Worm (Caenorhabditis elegans) whole organism, L4 larva: ENCODE data around the gene F33H1.4.

Source experiments
- F10B5.3 ChIP-seq: sonication (generic microtip); optimal IDR thresholded peaks from 2 replicates; lab custom pipeline; 2016; ENCODE audit warnings: mild to moderate bottlenecking, missing genetic modification characterization, missing compliant biosample characterization
- Y48G9A.11 ChIP-seq: fragments of 200-800 bp; sonication (Bioruptor generic); IDR thresholded peaks from 2 replicates; pipeline ENCODE4 v1.3.6; 2022; ENCODE audit warnings: missing genetic modification reagents, missing genetic modification characterization, missing compliant biosample characterization
- Y75B8A.6 ChIP-seq: fragments of 200-800 bp; sonication (Bioruptor generic); IDR thresholded peaks from 2 replicates; pipeline ENCODE4 v1.3.6; 2022; ENCODE audit warnings: missing genetic modification reagents, missing genetic modification characterization, missing compliant biosample characterization
- aha-1 ChIP-seq: fragments of 150-350 bp; peaks from one replicate; lab custom pipeline; 2014; ENCODE audit warnings: missing biosample characterization, missing genetic modification characterization
- aly-2 ChIP-seq: sonication (generic microtip); optimal IDR thresholded peaks from 2 replicates; lab custom pipeline; 2018; ENCODE audit warnings: missing biosample characterization, missing genetic modification characterization
- ama-1 ChIP-seq: fragments of 150-350 bp; optimal IDR thresholded peaks from 2 replicates; lab custom pipeline; 2014; ENCODE audit warnings: inconsistent platforms, mixed read lengths
- arid-1 ChIP-seq: fragments of 200-800 bp; sonication (Bioruptor generic); conservative IDR thresholded peaks from 2 replicates; pipeline ENCODE4 v1.3.6; 2022; ENCODE audit warnings: missing genetic modification reagents, missing genetic modification characterization, missing compliant biosample characterization
- ceh-28 ChIP-seq: fragments of 150-350 bp; optimal IDR thresholded peaks from 2 replicates; lab custom pipeline; 2014; ENCODE audit warnings: missing biosample characterization, missing genetic modification reagents, missing genetic modification characterization
- ceh-44 ChIP-seq: fragments of 200-800 bp; sonication (Bioruptor generic); IDR thresholded peaks from 2 replicates; pipeline ENCODE4 v1.3.6; 2022; ENCODE audit warnings: missing genetic modification reagents, missing genetic modification characterization, missing compliant biosample characterization
- ces-1 ChIP-seq: fragments of 150-350 bp; sonication (generic microtip); optimal IDR thresholded peaks from 4 replicates; lab custom pipeline; 2014; ENCODE audit warnings: missing biosample characterization, missing genetic modification reagents, missing genetic modification characterization
- daf-16 ChIP-seq, 3 experiments: sonication (generic microtip); optimal IDR thresholded peaks; 2 replicates each; lab custom pipeline; 2016 to 2017; ENCODE audit warnings: missing genetic modification characterization in 3 of 3, missing genetic modification reagents in 3 of 3, mild to moderate bottlenecking in 2 of 3, missing compliant biosample characterization in 2 of 3, missing biosample characterization in 1 of 3, moderate library complexity in 1 of 3
- daf-8 ChIP-seq: fragments of 200-800 bp; sonication (Bioruptor generic); IDR thresholded peaks from 2 replicates; pipeline ENCODE4 v1.3.6; 2022; ENCODE audit warnings: missing genetic modification characterization, missing compliant biosample characterization
- dmd-8 ChIP-seq: fragments of 200-800 bp; sonication (Bioruptor generic); IDR thresholded peaks from 2 replicates; pipeline ENCODE4 v1.3.6; 2022; ENCODE audit warnings: missing genetic modification characterization, missing compliant biosample characterization
- egl-43 ChIP-seq: fragments of 200-800 bp; sonication (Bioruptor generic); IDR thresholded peaks from 2 replicates; pipeline ENCODE4 v1.3.6; 2022; ENCODE audit warnings: missing genetic modification reagents, missing genetic modification characterization, missing compliant biosample characterization
- fkh-10 ChIP-seq: fragments of 150-350 bp; optimal IDR thresholded peaks from 2 replicates; lab custom pipeline; 2014; ENCODE audit warnings: missing biosample characterization, missing genetic modification reagents, missing genetic modification characterization
- gei-8 ChIP-seq: fragments of 200-800 bp; sonication (Bioruptor generic); optimal IDR thresholded peaks from 2 replicates; lab custom pipeline; 2018; ENCODE audit warnings: mild to moderate bottlenecking, missing genetic modification characterization, missing compliant biosample characterization
- hif-1 ChIP-seq, 2 experiments: sonication (generic microtip); optimal IDR thresholded peaks; 2 replicates each; lab custom pipeline; 2016 to 2017; ENCODE audit warnings: missing compliant biosample characterization in 2 of 2, missing genetic modification characterization in 2 of 2, missing genetic modification reagents in 2 of 2, missing genotype in 2 of 2, mild to moderate bottlenecking in 1 of 2
- hlh-11 ChIP-seq: fragments of 200-800 bp; sonication (Bioruptor generic); optimal IDR thresholded peaks from 2 replicates; lab custom pipeline; 2018; ENCODE audit warnings: mild to moderate bottlenecking, missing genetic modification characterization, missing compliant biosample characterization
- hlh-30 ChIP-seq: sonication (generic microtip); optimal IDR thresholded peaks from 2 replicates; lab custom pipeline; 2017; ENCODE audit warnings: antibody characterized with exemption, mild to moderate bottlenecking, missing genetic modification characterization, missing compliant biosample characterization; ENCODE audit not compliant: insufficient read depth
- jun-1 ChIP-seq: fragments of 150-350 bp; optimal IDR thresholded peaks from 2 replicates; lab custom pipeline; 2014; ENCODE audit warnings: missing biosample characterization, missing genetic modification reagents, missing genetic modification characterization
- lin-1 ChIP-seq: fragments of 200-800 bp; sonication (Bioruptor generic); IDR thresholded peaks from 2 replicates; pipeline ENCODE4 v1.3.6; 2022; ENCODE audit warnings: missing genetic modification reagents, missing genetic modification characterization, missing compliant biosample characterization
- lin-13 ChIP-seq: fragments of 150-350 bp; optimal IDR thresholded peaks from 2 replicates; lab custom pipeline; 2014; ENCODE audit warnings: missing biosample characterization, missing genetic modification reagents, missing genetic modification characterization
- lin-15B ChIP-seq: fragments of 150-350 bp; sonication (generic microtip); optimal IDR thresholded peaks from 3 replicates; lab custom pipeline; 2014; ENCODE audit warnings: missing biosample characterization, missing genetic modification characterization
- lin-29 ChIP-seq: fragments of 200-800 bp; sonication (Bioruptor generic); IDR thresholded peaks from 2 replicates; pipeline ENCODE4 v1.3.6; 2022; ENCODE audit warnings: missing genetic modification reagents, missing genetic modification characterization, missing compliant biosample characterization
- lin-39 ChIP-seq: fragments of 150-350 bp; optimal IDR thresholded peaks from 2 replicates; lab custom pipeline; 2014; ENCODE audit warnings: missing biosample characterization, missing genetic modification reagents, missing genetic modification characterization
- lsy-2 ChIP-seq, 2 experiments: fragments of 150-350 bp in 1 of 2; sonication (generic microtip) in 1 of 2; optimal IDR thresholded peaks; 2 replicates each; lab custom pipeline; 2014 to 2017; ENCODE audit warnings: missing biosample characterization in 2 of 2, missing genetic modification characterization in 2 of 2
- madf-5 ChIP-seq, 2 experiments: fragments of 200-800 bp; sonication (Bioruptor generic); IDR thresholded peaks; 2 replicates each; pipeline ENCODE4 v1.3.6; 2022; ENCODE audit warnings: missing compliant biosample characterization in 2 of 2, missing genetic modification characterization in 2 of 2
- madf-9 ChIP-seq: fragments of 200-800 bp; sonication (Bioruptor generic); conservative IDR thresholded peaks from 2 replicates; pipeline ENCODE4 v1.3.6; 2022; ENCODE audit warnings: missing genetic modification reagents, missing genetic modification characterization, missing compliant biosample characterization
- mdl-1 ChIP-seq, 2 experiments: fragments of 150-350 bp in 1 of 2; sonication (generic microtip) in 1 of 2; optimal IDR thresholded peaks; 2 replicates each; lab custom pipeline; 2014 to 2017; ENCODE audit warnings: missing biosample characterization in 2 of 2, missing genetic modification characterization in 2 of 2
- mdt-29 ChIP-seq: fragments of 200-800 bp; sonication (Bioruptor generic); IDR thresholded peaks from 2 replicates; pipeline ENCODE4 v1.3.6; 2022; ENCODE audit warnings: missing genetic modification reagents, missing genetic modification characterization, missing compliant biosample characterization
- mxl-3 ChIP-seq: fragments of 200-800 bp; sonication (Bioruptor generic); optimal IDR thresholded peaks from 2 replicates; lab custom pipeline; 2018; ENCODE audit warnings: mild to moderate bottlenecking, missing genetic modification characterization, missing compliant biosample characterization
- nhr-11 ChIP-seq: fragments of 150-350 bp; optimal IDR thresholded peaks from 2 replicates; lab custom pipeline; 2014; ENCODE audit warnings: missing biosample characterization, missing genetic modification characterization
- nhr-111 ChIP-seq: fragments of 200-800 bp; sonication (Bioruptor generic); optimal IDR thresholded peaks from 2 replicates; lab custom pipeline; 2018; ENCODE audit warnings: mild to moderate bottlenecking, missing genetic modification characterization, missing compliant biosample characterization
- nhr-28 ChIP-seq: fragments of 150-350 bp; optimal IDR thresholded peaks from 2 replicates; lab custom pipeline; 2014; ENCODE audit warnings: missing biosample characterization, missing genetic modification characterization
- nhr-41 ChIP-seq: fragments of 200-800 bp; sonication (Bioruptor generic); IDR thresholded peaks from 2 replicates; pipeline ENCODE4 v1.3.6; 2022; ENCODE audit warnings: missing genetic modification reagents, missing genetic modification characterization, missing compliant biosample characterization
- nhr-42 ChIP-seq: fragments of 200-800 bp; sonication (Bioruptor generic); IDR thresholded peaks from 2 replicates; pipeline ENCODE4 v1.3.6; 2022; ENCODE audit warnings: missing genetic modification characterization, missing compliant biosample characterization
- nhr-77 ChIP-seq: fragments of 150-350 bp; optimal IDR thresholded peaks from 2 replicates; lab custom pipeline; 2014; ENCODE audit warnings: missing biosample characterization, missing genetic modification characterization
- rbr-2 ChIP-seq: sonication (generic microtip); optimal IDR thresholded peaks from 2 replicates; lab custom pipeline; 2016; ENCODE audit warnings: missing genotype, missing genetic modification characterization, missing compliant biosample characterization
- saeg-2 ChIP-seq: fragments of 200-800 bp; sonication (Bioruptor generic); IDR thresholded peaks from 2 replicates; pipeline ENCODE4 v1.3.6; 2022; ENCODE audit warnings: missing genetic modification reagents, missing genetic modification characterization, missing compliant biosample characterization
- sdz-12 ChIP-seq: fragments of 200-800 bp; sonication (Bioruptor generic); optimal IDR thresholded peaks from 2 replicates; lab custom pipeline; 2018; ENCODE audit warnings: mild to moderate bottlenecking, missing genetic modification characterization, missing compliant biosample characterization
- skn-1 ChIP-seq: fragments of 150-350 bp; optimal IDR thresholded peaks from 2 replicates; lab custom pipeline; 2014; ENCODE audit warnings: missing biosample characterization, missing genetic modification characterization
- snpc-4 ChIP-seq: fragments of 150-350 bp; optimal IDR thresholded peaks from 2 replicates; lab custom pipeline; 2014; ENCODE audit warnings: missing biosample characterization, missing genetic modification characterization
- unc-39 ChIP-seq: sonication (generic microtip); optimal IDR thresholded peaks from 2 replicates; lab custom pipeline; 2017; ENCODE audit warnings: missing biosample characterization, missing genetic modification characterization
- zag-1 ChIP-seq: fragments of 150-350 bp; optimal IDR thresholded peaks from 2 replicates; lab custom pipeline; 2014; ENCODE audit warnings: missing biosample characterization, missing genetic modification characterization
- zfp-3 ChIP-seq: fragments of 200-800 bp; sonication (Bioruptor generic); conservative IDR thresholded peaks from 2 replicates; pipeline ENCODE4 v1.3.6; 2022; ENCODE audit warnings: missing genetic modification reagents, missing genetic modification characterization, missing compliant biosample characterization
- ztf-11 ChIP-seq: fragments of 150-350 bp; optimal IDR thresholded peaks from 2 replicates; lab custom pipeline; 2014; ENCODE audit warnings: missing biosample characterization, missing genetic modification characterization

The F33H1.4 gene

ce11 chrII:10192207-10192606 lies 17.8 kb downstream of the F33H1.4 start, which contains the start of gene R05H5.7:
TSS of gene R05H5.7 (plus strand) at chrII:10192507.
- no peak for TF ChIP-seq nhr-77 (tag; lab: Kevin White, UChicago)

- no peak for TF ChIP-seq skn-1 (tag; lab: Kevin White, UChicago)
- no peak for TF ChIP-seq daf-16 (GFP tag; optimal IDR thresholded peaks at IDR 0.05; lab: Kevin White, UChicago)
- no peak for TF ChIP-seq daf-16 (tag; optimal IDR thresholded peaks at IDR 0.05; lab: Kevin White, UChicago)
- TF ChIP-seq sdz-12 = no peak
- no peak for TF ChIP-seq lin-29 (GFP tag; lab: Robert Waterston, UW)
- TF ChIP-seq fkh-10 (GFP tag; lab: Kevin White, UChicago) = no peak
- TF ChIP-seq madf-5 (GFP tag; IDR thresholded peaks at IDR 0.05; lab: Robert Waterston, UW) = no peak
- no peak for TF ChIP-seq nhr-111 (GFP tag; lab: Kevin White, UChicago)
- TF ChIP-seq aha-1 (tag; lab: Kevin White, UChicago) = no peak
- TF ChIP-seq zag-1 (tag; lab: Kevin White, UChicago) = no peak
- no peak for TF ChIP-seq Y75B8A.6
- no peak for TF ChIP-seq nhr-42 (GFP tag; lab: Robert Waterston, UW)
- TF ChIP-seq lin-13 (GFP tag; lab: Kevin White, UChicago) = no peak
- no peak for TF ChIP-seq jun-1 (tag; lab: Kevin White, UChicago)
Measured at ce11 chrII:10194605-10195004, 20.2 kb downstream of the F33H1.4 start, which contains the start of gene srb-6. TSS of gene srb-6 (plus strand) at chrII:10194905.

- TF ChIP-seq nhr-28 (tag; lab: Kevin White, UChicago) (peak; percentile 71), lsy-2 (tag; optimal IDR thresholded peaks at IDR 0.05; lab: Kevin White, UChicago) (no peak), madf-9 (GFP tag; lab: Robert Waterston, UW) (no peak), jun-1 (tag; lab: Kevin White, UChicago) (no peak), ceh-28 (tag; lab: Kevin White, UChicago) (no peak), nhr-11 (tag; lab: Kevin White, UChicago) (peak; percentile 80), dmd-8 (GFP tag; lab: Robert Waterston, UW) (no peak), hlh-11 (no peak), saeg-2 (GFP tag; lab: Robert Waterston, UW) (no peak), mxl-3 (no peak), aha-1 (tag; lab: Kevin White, UChicago) (peak; percentile 74), nhr-41 (GFP tag; lab: Robert Waterston, UW) (no peak), aly-2 (no peak), mdl-1 (tag; optimal IDR thresholded peaks at IDR 0.05; lab: Kevin White, UChicago) (no peak), arid-1 (no peak), unc-39 (tag; lab: Kevin White, UChicago) (no peak), egl-43 (GFP tag; lab: Robert Waterston, UW) (no peak), ama-1 (lab: Kevin White, UChicago) (no peak), skn-1 (tag; lab: Kevin White, UChicago) (no peak), fkh-10 (GFP tag; lab: Kevin White, UChicago) (peak; percentile 71), Y75B8A.6 (no peak), lin-39 (tag; lab: Kevin White, UChicago) (no peak), Y48G9A.11 (GFP tag; lab: Robert Waterston, UW) (peak; percentile 57; the same call in 1 of the 2 replicates), lin-1 (GFP tag; lab: Robert Waterston, UW) (no peak), ces-1 (peak; percentile 70), mdt-29 (GFP tag; lab: Robert Waterston, UW) (no peak), nhr-42 (GFP tag; lab: Robert Waterston, UW) (no peak), lin-13 (GFP tag; lab: Kevin White, UChicago) (peak; percentile 73), zfp-3 (GFP tag; lab: Robert Waterston, UW) (no peak), lin-15B (tag; lab: Kevin White, UChicago) (no peak), ztf-11 (tag; lab: Kevin White, UChicago) (no peak), rbr-2 (tag; lab: Kevin White, UChicago) (no peak), snpc-4 (tag; lab: Kevin White, UChicago) (no peak), daf-8 (no peak), gei-8 (GFP tag; lab: Kevin White, UChicago) (no peak), hlh-30 (tag; lab: Kevin White, UChicago) (no peak), ceh-44 (GFP tag; lab: Robert Waterston, UW) (peak; percentile 71; the same call in 1 of the 2 replicates), F10B5.3 (tag; lab: Kevin White, UChicago) (no peak), hif-1 (tag; optimal IDR thresholded peaks at IDR 0.05; lab: Kevin White, UChicago) (peak in 1 of 2 experiments; percentile 70)
Measured at ce11 chrII:10197091-10197675, 22.7 kb downstream of the F33H1.4 start, which contains the start of gene R05H5.3. TSS of gene R05H5.3 (plus strand) at chrII:10197625.
